Fruit fly (Drosophila melanogaster) whole organism, embryonic: ENCODE measurements around the gene IA-2.

Experiments
- Atf-2 ChIP-seq: fragments of 200-800 bp; sonication (Bioruptor generic); optimal IDR thresholded peaks from 2 replicates; lab custom pipeline; 2016; ENCODE audit warnings: missing biosample characterization, missing genetic modification characterization
- Bdp1 ChIP-seq: fragments of 200-800 bp; sonication (Bioruptor generic); optimal IDR thresholded peaks from 3 replicates; lab custom pipeline; 2016; ENCODE audit warnings: missing biosample characterization, missing genetic modification characterization
- CG1024 ChIP-seq: fragments of 200-800 bp; sonication (Bioruptor generic); IDR thresholded peaks from 2 replicates; pipeline ENCODE4 v1.3.6; 2022; ENCODE audit warnings: missing biosample characterization, missing genetic modification characterization
- CG10565 ChIP-seq: fragments of 200-800 bp; sonication (Bioruptor generic); optimal IDR thresholded peaks from 3 replicates; lab custom pipeline; 2016; ENCODE audit warnings: missing biosample characterization, mild to moderate bottlenecking, missing genetic modification characterization
- CG15269 ChIP-seq: fragments of 200-800 bp; sonication (Bioruptor generic); optimal IDR thresholded peaks from 2 replicates; lab custom pipeline; 2018; ENCODE audit warnings: missing biosample characterization, mild to moderate bottlenecking, missing genetic modification characterization, moderate library complexity
- CG16779 ChIP-seq: fragments of 200-800 bp; sonication (Bioruptor generic); IDR thresholded peaks from 2 replicates; pipeline ENCODE4 v1.3.6; 2022; ENCODE audit warnings: missing biosample characterization, missing genetic modification characterization
- CG17568 ChIP-seq: fragments of 200-800 bp; sonication (Bioruptor generic); optimal IDR thresholded peaks from 2 replicates; lab custom pipeline; 2018; ENCODE audit warnings: missing biosample characterization, mild to moderate bottlenecking, missing genetic modification characterization, moderate library complexity
- CG2129 ChIP-seq: fragments of 200-800 bp; sonication (Bioruptor generic); IDR thresholded peaks from 2 replicates; pipeline ENCODE4 v1.3.6; 2022; ENCODE audit warnings: missing biosample characterization, missing genetic modification characterization; ENCODE audit not compliant: partially characterized antibody
- CG5180 ChIP-seq: fragments of 200-800 bp; sonication (Bioruptor generic); optimal IDR thresholded peaks from 3 replicates; lab custom pipeline; 2017; ENCODE audit warnings: missing biosample characterization, missing genetic modification characterization, mild to moderate bottlenecking, moderate library complexity, missing genetic modification reagents
- CG7963 ChIP-seq: fragments of 200-800 bp; sonication (Bioruptor generic); IDR thresholded peaks from 3 replicates; pipeline ENCODE4 v1.3.6; 2022; ENCODE audit warnings: missing biosample characterization, missing genetic modification characterization; ENCODE audit not compliant: partially characterized antibody
- CG8281 ChIP-seq: fragments of 200-800 bp; sonication (Bioruptor generic); optimal IDR thresholded peaks from 2 replicates; lab custom pipeline; 2018; ENCODE audit warnings: missing biosample characterization, mild to moderate bottlenecking, missing genetic modification characterization, moderate library complexity
- Doc2 ChIP-seq: fragments of 200-800 bp; sonication (Bioruptor generic); IDR thresholded peaks from 2 replicates; pipeline ENCODE4 v1.3.6; 2022; ENCODE audit warnings: missing biosample characterization, missing genetic modification characterization
- Ets65A ChIP-seq: fragments of 200-800 bp; sonication (Bioruptor generic); peaks from one replicate; lab custom pipeline; 2016; ENCODE audit warnings: missing biosample characterization, missing genetic modification characterization
- Vsx1 ChIP-seq: fragments of 200-800 bp; sonication (Bioruptor generic); optimal IDR thresholded peaks from 2 replicates; lab custom pipeline; 2017; ENCODE audit warnings: missing biosample characterization, mild to moderate bottlenecking, missing genetic modification characterization, missing genetic modification reagents
- ab ChIP-seq: fragments of 200-800 bp; sonication (Bioruptor generic); optimal IDR thresholded peaks from 2 replicates; lab custom pipeline; 2016; ENCODE audit warnings: missing biosample characterization, missing genetic modification characterization
- corto ChIP-seq: fragments of 200-800 bp; sonication (Bioruptor generic); optimal IDR thresholded peaks from 2 replicates; lab custom pipeline; 2016; ENCODE audit warnings: missing biosample characterization, mild to moderate bottlenecking, missing genetic modification characterization, moderate library complexity
- gcm ChIP-seq: fragments of 200-800 bp; sonication (Bioruptor generic); optimal IDR thresholded peaks from 2 replicates; lab custom pipeline; 2019; ENCODE audit warnings: missing biosample characterization, mild to moderate bottlenecking, missing genetic modification characterization, moderate library complexity
- hbn ChIP-seq: fragments of 200-800 bp; sonication (Bioruptor generic); IDR thresholded peaks from 2 replicates; pipeline ENCODE4 v1.3.6; 2022; ENCODE audit warnings: missing biosample characterization, missing genetic modification characterization; ENCODE audit not compliant: partially characterized antibody
- ken ChIP-seq: fragments of 200-800 bp; sonication (Bioruptor generic); IDR thresholded peaks from 3 replicates; pipeline ENCODE4 v1.3.6; 2022; ENCODE audit warnings: missing biosample characterization, missing genetic modification characterization
- prd ChIP-seq, 3 experiments: fragments of >200 bp in 2 of 3; fragments of 200-800 bp in 1 of 3; sonication (Bioruptor generic) in 1 of 3; optimal IDR thresholded peaks in 2 of 3; IDR thresholded peaks in 1 of 3; 2 replicates in 2 of 3; 3 replicates in 1 of 3; pipeline versions ENCODE4 v1.3.6 to Lab custom; 2017 to 2022; ENCODE audit warnings: missing biosample characterization in 1 of 3, missing genetic modification characterization in 1 of 3

Gene IA-2

DNA sequence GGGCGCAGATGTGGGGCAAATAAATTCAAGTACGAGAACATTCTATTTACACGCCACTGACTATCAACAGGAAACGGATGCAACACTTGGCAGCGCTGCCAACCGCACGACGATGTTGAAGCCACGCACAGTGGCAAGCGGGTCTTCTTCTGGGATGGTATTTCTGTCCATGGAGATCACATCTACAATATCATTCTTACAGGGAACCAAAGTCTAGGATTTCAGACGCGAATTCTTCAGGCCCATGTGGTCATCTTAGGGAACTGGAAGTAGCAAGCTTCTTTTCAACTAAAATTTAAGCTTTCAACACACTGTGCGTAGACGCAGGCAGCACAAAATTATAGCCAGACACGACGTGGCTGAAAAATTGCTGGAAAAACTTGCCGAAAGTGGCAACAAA, 84.0 kb downstream of the IA-2 start (continued):
- TF ChIP-seq corto (GFP tag; lab: Kevin White, UChicago) (no peak), hbn (no peak), CG2129 (GFP tag; lab: Robert Waterston, UW) (no peak), Vsx1 (GFP tag; lab: Kevin White, UChicago) (no peak), CG1024 (GFP tag; lab: Robert Waterston, UW) (0 out of 2 replicates have a peak, but pooled peaks have one; percentile 4), CG7963 (no peak), Atf-2 (no peak), ken (GFP tag; lab: Robert Waterston, UW) (no peak), prd (optimal IDR thresholded peaks at IDR 0.05; lab: Kevin White, UChicago) (no peak), prd (GFP tag; IDR thresholded peaks at IDR 0.05; lab: Robert Waterston, UW) (0 out of 3 replicates have a peak, but pooled peaks have one; percentile 4), CG16779 (no peak), Doc2 (GFP tag; lab: Robert Waterston, UW) (no peak), Ets65A (GFP tag; lab: Kevin White, UChicago) (peak; percentile 2), ab (GFP tag; lab: Kevin White, UChicago) (no peak), CG8281 (no peak), gcm (GFP tag; lab: Kevin White, UChicago) (no peak), CG17568 (GFP tag; lab: Kevin White, UChicago) (no peak), CG5180 (no peak), CG15269 (tag; lab: Kevin White, UChicago) (no peak), CG10565 (GFP tag; lab: Kevin White, UChicago) (no peak), Bdp1 (GFP tag; lab: Kevin White, UChicago) (no peak)
